Worm (Caenorhabditis elegans): ENCODE results near the gene C31H1.2.

DNA sequence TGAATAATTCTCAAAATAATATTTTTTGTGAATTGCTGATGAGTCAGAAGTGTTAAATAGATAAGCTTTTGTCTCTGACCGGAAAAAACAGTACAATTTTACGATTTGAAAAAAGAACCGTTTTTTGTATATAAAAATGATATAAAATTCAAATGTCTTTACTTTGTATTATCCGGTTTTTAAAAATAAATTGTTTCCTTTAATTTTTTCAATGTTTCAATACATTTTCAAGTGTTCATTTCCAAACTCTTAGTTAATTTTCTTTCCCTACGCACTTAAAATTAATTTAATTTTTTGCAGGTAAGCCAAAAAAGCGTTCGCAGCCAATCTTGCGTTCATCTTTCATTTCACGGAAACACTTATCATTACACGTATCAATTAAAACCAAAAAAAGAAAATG, 33.4 kb downstream of the C31H1.2 start, which contains the start of gene egal-1:
- TF ChIP-seq hlh-30 (tag; optimal IDR thresholded peaks at IDR 0.05; ENCODE audit: insufficient read depth) (no peak), T23F11.4 (GFP tag; optimal IDR thresholded peaks at IDR 0.05) (no peak), ceh-34 (tag; optimal IDR thresholded peaks at IDR 0.05) (no peak), tbx-2 (tag; optimal IDR thresholded peaks at IDR 0.05) (no peak), nhr-11 (tag; optimal IDR thresholded peaks at IDR 0.05) (no peak), ama-1 (optimal IDR thresholded peaks at IDR 0.05) (no peak)

All from whole organism, late embryonic.